Worm (Caenorhabditis elegans) whole organism, L4 larva: ENCODE data around the gene sfrp-1.

Experiments
- ama-1 ChIP-seq: fragments of 150-350 bp; optimal IDR thresholded peaks from 2 replicates; lab custom pipeline; 2014; ENCODE audit warnings: inconsistent platforms, mixed read lengths
- dmd-6 ChIP-seq: fragments of 200-800 bp; sonication (Bioruptor generic); IDR thresholded peaks from 2 replicates; pipeline ENCODE4 v1.3.6; 2022; ENCODE audit warnings: missing genetic modification reagents, missing genetic modification characterization, missing compliant biosample characterization
- mep-1 ChIP-seq: fragments of 150-350 bp; sonication (generic microtip); optimal IDR thresholded peaks from 3 replicates; lab custom pipeline; 2014; ENCODE audit warnings: missing biosample characterization, missing genetic modification characterization
- nhr-237 ChIP-seq: sonication (generic microtip); optimal IDR thresholded peaks from 2 replicates; lab custom pipeline; 2017; ENCODE audit warnings: missing biosample characterization, missing genetic modification characterization
- nhr-6 ChIP-seq: fragments of 150-350 bp; optimal IDR thresholded peaks from 2 replicates; lab custom pipeline; 2014; ENCODE audit warnings: missing biosample characterization, missing genetic modification characterization
- pqm-1 ChIP-seq: sonication (generic microtip); optimal IDR thresholded peaks from 2 replicates; lab custom pipeline; 2017; ENCODE audit warnings: missing biosample characterization, missing genetic modification characterization
- snpc-4 ChIP-seq: fragments of 150-350 bp; optimal IDR thresholded peaks from 2 replicates; lab custom pipeline; 2014; ENCODE audit warnings: missing biosample characterization, missing genetic modification characterization
- zag-1 ChIP-seq: fragments of 150-350 bp; optimal IDR thresholded peaks from 2 replicates; lab custom pipeline; 2014; ENCODE audit warnings: missing biosample characterization, missing genetic modification characterization
- ztf-11 ChIP-seq: fragments of 150-350 bp; optimal IDR thresholded peaks from 2 replicates; lab custom pipeline; 2014; ENCODE audit warnings: missing biosample characterization, missing genetic modification characterization

- TF ChIP-seq mep-1 (tag; lab: Kevin White, UChicago) (no peak), zag-1 (no peak), ztf-11 (tag; lab: Kevin White, UChicago) (no peak), nhr-237 (tag; lab: Kevin White, UChicago) (no peak), snpc-4 (tag; lab: Kevin White, UChicago) (no peak), pqm-1 (no peak), ama-1 (lab: Kevin White, UChicago) (no peak), nhr-6 (tag; lab: Kevin White, UChicago) (no peak), dmd-6 (GFP tag; lab: Robert Waterston, UW) (no peak)
These were observed 38.6 kb downstream of the sfrp-1 start for ce11 chrIV:6363604-6364003.
